Fruit fly (Drosophila melanogaster): ENCODE measurements around the gene CG31809.

CG31809 gene

DNA sequence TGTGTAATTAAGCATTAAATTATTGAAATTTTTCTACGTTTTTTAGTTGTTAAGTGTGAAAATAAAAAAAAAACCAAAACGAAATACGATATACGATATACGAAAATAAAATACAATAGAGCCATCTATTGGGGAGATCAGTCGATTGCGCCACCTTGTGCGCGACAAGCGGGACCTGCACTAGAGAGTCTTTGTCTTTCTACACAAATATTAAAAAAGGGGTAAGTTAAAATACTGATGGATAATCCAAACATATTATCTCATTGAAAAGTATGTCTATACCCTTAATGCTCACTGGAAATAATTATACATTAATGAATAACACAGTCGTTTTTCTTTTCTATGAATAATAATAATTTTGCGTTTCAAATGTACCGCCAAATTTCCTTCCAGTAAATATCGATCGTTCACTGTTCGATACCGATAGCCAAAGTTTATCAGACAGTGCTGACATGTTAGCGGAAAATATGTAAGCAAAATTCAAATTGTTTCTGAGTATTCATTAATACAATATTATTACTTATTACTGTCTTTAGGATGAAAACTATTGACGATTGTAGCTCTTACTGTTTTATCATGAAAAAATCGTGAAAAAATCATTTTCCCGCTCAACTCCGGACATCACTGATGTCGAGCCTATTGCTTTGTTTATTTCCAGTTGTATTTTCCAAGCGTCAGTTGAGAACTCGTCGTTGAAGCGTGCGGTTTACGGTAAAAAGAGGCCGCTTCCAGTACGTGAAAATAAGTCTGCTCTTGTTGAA, 42.3 kb downstream of the CG31809 start, which contains the start of gene mdy (continued):
- TF ChIP-seq Ets96B (tag; optimal IDR thresholded peaks at IDR 0.05) (peak; percentile 53), Gug (GFP tag; IDR thresholded peaks at IDR 0.05) (peak; percentile 52), CG6163 (GFP tag; IDR thresholded peaks at IDR 0.05) (peak; percentile 70; the same call in 2 of the 3 replicates), salr (GFP tag; optimal IDR thresholded peaks at IDR 0.05) (peak in 1 of 2 experiments; percentile 44), net (GFP tag; optimal IDR thresholded peaks at IDR 0.05) (peak; percentile 40), vri (GFP tag; optimal IDR thresholded peaks at IDR 0.05) (peak; percentile 50), cyc (GFP tag; optimal IDR thresholded peaks at IDR 0.05) (peak; percentile 55), CG11762 (GFP tag; optimal IDR thresholded peaks at IDR 0.05; ENCODE audit: insufficient read depth) (peak; percentile 49), CG32006 (GFP tag; optimal IDR thresholded peaks at IDR 0.05) (peak; percentile 63), CG8632 (GFP tag; optimal IDR thresholded peaks at IDR 0.05) (peak; percentile 32), CG11902 (GFP tag; optimal IDR thresholded peaks at IDR 0.05) (peak; percentile 36), Lpt (GFP tag; optimal IDR thresholded peaks at IDR 0.05) (peak; percentile 44), CG10669 (GFP tag; optimal IDR thresholded peaks at IDR 0.05) (peak; percentile 20), CG31627 (GFP tag; optimal IDR thresholded peaks at IDR 0.05) (peak; percentile 62), OdsH (GFP tag; optimal IDR thresholded peaks at IDR 0.05) (peak; percentile 58), dac (GFP tag; optimal IDR thresholded peaks at IDR 0.05) (no peak), Sox102F (GFP tag; optimal IDR thresholded peaks at IDR 0.05) (peak; percentile 68), CG11294 (GFP tag; IDR thresholded peaks at IDR 0.05) (no peak; the same call in 1 of the 2 replicates), Sox14 (GFP tag; optimal IDR thresholded peaks at IDR 0.05) (peak; percentile 90), CG3032 (tag; optimal IDR thresholded peaks at IDR 0.05) (peak; percentile 25)

DNA sequence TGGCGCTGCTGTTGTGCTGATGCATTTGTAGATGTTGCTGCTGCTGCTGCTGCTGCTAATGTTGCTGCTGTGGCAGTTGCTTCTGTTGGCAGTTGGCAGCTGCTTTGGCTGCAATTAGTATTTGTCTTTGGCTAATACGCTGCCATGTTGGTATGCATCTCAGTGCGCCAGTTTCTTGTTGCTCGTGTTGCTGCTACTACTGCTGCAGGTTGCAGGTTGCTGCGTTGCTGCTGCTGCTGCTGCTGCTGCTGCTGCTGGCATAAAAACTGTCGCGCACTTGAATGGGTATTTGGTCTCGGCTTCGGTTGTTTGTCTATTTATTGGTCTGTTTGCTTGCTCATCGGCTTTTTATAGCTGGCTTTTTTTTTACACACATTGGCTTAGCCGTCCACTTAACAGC, 49.8 kb downstream of the CG31809 start:
- no peak for TF ChIP-seq fd59A (GFP tag; optimal IDR thresholded peaks at IDR 0.05)
- no peak for TF ChIP-seq achi (GFP tag; optimal IDR thresholded peaks at IDR 0.05)
- TF ChIP-seq CG1621 (tag; optimal IDR thresholded peaks at IDR 0.05) = no peak
- TF ChIP-seq net (GFP tag; optimal IDR thresholded peaks at IDR 0.05) = no peak
- TF ChIP-seq Smox (GFP tag; optimal IDR thresholded peaks at IDR 0.05) = no peak
- TF ChIP-seq CG6808 (GFP tag; optimal IDR thresholded peaks at IDR 0.05) = no peak
- no peak for TF ChIP-seq Hr39 (GFP tag; optimal IDR thresholded peaks at IDR 0.05)
- no peak for TF ChIP-seq Sox15 (GFP tag; optimal IDR thresholded peaks at IDR 0.05)
- TF ChIP-seq CG11294 (GFP tag; IDR thresholded peaks at IDR 0.05) = no peak
- TF ChIP-seq eg (GFP tag; IDR thresholded peaks at IDR 0.05) = no peak
- no peak for TF ChIP-seq CG3919 (GFP tag; optimal IDR thresholded peaks at IDR 0.05)
- no peak for TF ChIP-seq CG8119 (GFP tag; IDR thresholded peaks at IDR 0.05)
- no peak for TF ChIP-seq esn (GFP tag; optimal IDR thresholded peaks at IDR 0.05)
- TF ChIP-seq Sox14 (GFP tag; optimal IDR thresholded peaks at IDR 0.05) = no peak
- TF ChIP-seq topi (GFP tag; optimal IDR thresholded peaks at IDR 0.05) = no peak
- TF ChIP-seq CG6276 (GFP tag; optimal IDR thresholded peaks at IDR 0.05) = no peak

DNA sequence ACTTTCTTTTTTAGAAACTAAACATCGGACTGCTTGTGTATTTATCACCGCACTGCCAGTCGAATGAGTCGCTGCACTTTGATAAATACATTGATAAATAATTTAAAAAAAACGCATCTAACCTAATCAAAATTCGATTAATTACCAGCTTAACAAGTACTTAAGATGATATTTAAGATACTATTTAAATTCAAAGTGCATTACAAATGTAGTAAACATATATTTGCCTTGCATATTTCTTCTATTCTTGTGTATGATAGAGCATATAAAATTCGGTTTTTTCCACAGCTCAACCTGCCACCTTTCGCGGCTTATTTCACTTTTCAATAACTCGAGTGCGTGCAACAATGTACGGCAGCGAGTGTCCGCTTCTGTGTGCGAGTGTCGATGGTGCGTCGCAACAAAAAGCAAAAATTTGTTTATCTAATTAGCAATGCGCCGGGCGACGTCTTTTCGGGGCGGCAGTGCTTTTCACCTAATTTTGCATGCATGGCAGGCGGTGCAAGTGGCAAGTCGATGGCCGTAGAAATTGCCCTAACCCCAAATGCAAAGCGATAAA, 54.1 kb downstream of the CG31809 start, which contains the start of gene CG13272:
CG13272 (plus strand) TSS at position 509 of the 559 bp plus-strand sequence.
- TF ChIP-seq Hr39 (GFP tag; optimal IDR thresholded peaks at IDR 0.05) (no peak), CG16779 (tag; optimal IDR thresholded peaks at IDR 0.05) (no peak), CG8632 (GFP tag; optimal IDR thresholded peaks at IDR 0.05) (no peak), topi (GFP tag; optimal IDR thresholded peaks at IDR 0.05) (no peak), CG4318 (GFP tag; optimal IDR thresholded peaks at IDR 0.05) (peak; percentile 59), CG6792 (GFP tag; optimal IDR thresholded peaks at IDR 0.05) (no peak), CG11762 (GFP tag; optimal IDR thresholded peaks at IDR 0.05; ENCODE audit: insufficient read depth) (no peak), spab (GFP tag; optimal IDR thresholded peaks at IDR 0.05) (no peak), CG34406 (GFP tag; optimal IDR thresholded peaks at IDR 0.05) (no peak), CG9139 (GFP tag; optimal IDR thresholded peaks at IDR 0.05) (no peak), Gug (GFP tag; IDR thresholded peaks at IDR 0.05) (peak; percentile 26; the same call in 1 of the 2 replicates), Hr38 (GFP tag; optimal IDR thresholded peaks at IDR 0.05) (no peak), CG8319 (GFP tag; optimal IDR thresholded peaks at IDR 0.05) (no peak), CG3919 (GFP tag; optimal IDR thresholded peaks at IDR 0.05) (no peak), ss (GFP tag; optimal IDR thresholded peaks at IDR 0.05) (no peak), CG6163 (GFP tag; IDR thresholded peaks at IDR 0.05) (no peak), Met (GFP tag; optimal IDR thresholded peaks at IDR 0.05) (no peak), acj6 (GFP tag; optimal IDR thresholded peaks at IDR 0.05) (peak; percentile 11), fd85E (GFP tag; optimal IDR thresholded peaks at IDR 0.05) (no peak), lz (GFP tag; optimal IDR thresholded peaks at IDR 0.05) (no peak), Eip78C (GFP tag) (peak; percentile 63), CG6808 (GFP tag; optimal IDR thresholded peaks at IDR 0.05) (no peak)

All from whole organism, prepupa.